Worm (Caenorhabditis elegans): ENCODE results near the gene F44A2.5.
A peak's percentile ranks its signal among the peaks of the same experiment; 100 is the strongest.

F44A2.5 gene

DNA sequence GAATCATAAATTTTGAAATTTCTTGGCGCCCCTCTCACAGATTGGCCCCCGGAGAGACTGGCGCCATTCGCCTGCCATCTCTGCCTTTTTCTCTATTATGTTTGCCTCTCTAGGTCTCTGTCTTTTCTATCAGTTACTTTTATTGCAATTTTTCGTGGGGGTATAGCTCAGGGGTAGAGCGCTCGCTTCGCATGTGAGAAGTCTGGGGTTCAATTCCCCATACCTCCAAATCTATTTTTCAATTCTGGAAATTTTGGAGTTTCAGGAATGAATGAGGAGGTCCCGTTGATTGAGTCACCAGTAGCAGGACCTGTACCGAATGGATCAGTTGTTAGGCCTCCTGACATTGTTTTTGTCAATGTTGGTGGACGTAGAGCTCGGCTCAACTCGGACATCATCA lies 20.6 kb downstream of the F44A2.5 start, which contains the start of gene kvs-3 (continued):
- TF ChIP-seq swsn-7 (tag; optimal IDR thresholded peaks at IDR 0.05), result peak; percentile 30
- peak; percentile 57 for TF ChIP-seq mep-1 (tag; optimal IDR thresholded peaks at IDR 0.05)
- no peak for TF ChIP-seq grh-1 (GFP tag; IDR thresholded peaks at IDR 0.05)
- TF ChIP-seq unc-130 (tag; optimal IDR thresholded peaks at IDR 0.05), result peak; percentile 9
- no peak for TF ChIP-seq lin-13 (GFP tag; optimal IDR thresholded peaks at IDR 0.05)
- no peak for TF ChIP-seq unc-62 (GFP tag; optimal IDR thresholded peaks at IDR 0.05)
- TF ChIP-seq nhr-19 (GFP tag; conservative IDR thresholded peaks at IDR 0.05), result peak; percentile 58
- TF ChIP-seq ets-5 (GFP tag; IDR thresholded peaks at IDR 0.05), result no peak
- no peak for TF ChIP-seq sox-4 (tag; optimal IDR thresholded peaks at IDR 0.05)
- TF ChIP-seq lin-15B (tag; optimal IDR thresholded peaks at IDR 0.05), result no peak
- TF ChIP-seq nhr-47 (tag; optimal IDR thresholded peaks at IDR 0.05), result peak; percentile 55
- no peak for TF ChIP-seq elt-3 (tag; optimal IDR thresholded peaks at IDR 0.05)
- peak; percentile 50 for TF ChIP-seq nhr-20 (tag; optimal IDR thresholded peaks at IDR 0.05)
- TF ChIP-seq fkh-10 (GFP tag; optimal IDR thresholded peaks at IDR 0.05), result no peak
- TF ChIP-seq dsc-1 (tag; optimal IDR thresholded peaks at IDR 0.05), result peak; percentile 36
- TF ChIP-seq egl-27 (tag; optimal IDR thresholded peaks at IDR 0.05), result no peak
- TF ChIP-seq ces-1 (GFP tag; optimal IDR thresholded peaks at IDR 0.05), result no peak
- no peak for TF ChIP-seq ama-1 (optimal IDR thresholded peaks at IDR 0.05)
- TF ChIP-seq hpl-2 (GFP tag; optimal IDR thresholded peaks at IDR 0.05), result no peak
- TF ChIP-seq mdl-1 (tag; optimal IDR thresholded peaks at IDR 0.05), result peak in 1 of 2 experiments; percentile 51
- peak; percentile 48 for TF ChIP-seq rnt-1 (tag; optimal IDR thresholded peaks at IDR 0.05)
- TF ChIP-seq nhr-11 (tag; optimal IDR thresholded peaks at IDR 0.05), result no peak
- no peak for TF ChIP-seq lin-39 (tag; optimal IDR thresholded peaks at IDR 0.05)
- no peak for TF ChIP-seq tlp-1 (tag; optimal IDR thresholded peaks at IDR 0.05)
- no peak for TF ChIP-seq C04F5.9 (tag; optimal IDR thresholded peaks at IDR 0.05)
- TF ChIP-seq nhr-71 (tag; optimal IDR thresholded peaks at IDR 0.05), result peak; percentile 59
- TF ChIP-seq ceh-88 (GFP tag; IDR thresholded peaks at IDR 0.05), result no peak
- no peak for TF ChIP-seq ceh-82 (tag; optimal IDR thresholded peaks at IDR 0.05)
- no peak for TF ChIP-seq mef-2 (tag; optimal IDR thresholded peaks at IDR 0.05)
- no peak for TF ChIP-seq pqm-1 (tag; optimal IDR thresholded peaks at IDR 0.05)
- TF ChIP-seq sptf-1 (tag; optimal IDR thresholded peaks at IDR 0.05), result no peak
- TF ChIP-seq fos-1 (tag; optimal IDR thresholded peaks at IDR 0.05), result peak; percentile 31
- TF ChIP-seq irx-1 (tag; optimal IDR thresholded peaks at IDR 0.05), result peak; percentile 27
- TF ChIP-seq efl-1 (optimal IDR thresholded peaks at IDR 0.05), result peak; percentile 15 to 22
- TF ChIP-seq efl-1 (GFP tag; optimal IDR thresholded peaks at IDR 0.05 in 1 of 2), result peak in 1 of 2 experiments; percentile 93
- no peak for TF ChIP-seq alr-1 (tag; optimal IDR thresholded peaks at IDR 0.05; ENCODE audit: borderline replicate concordance)
- TF ChIP-seq efl-3 (GFP tag; optimal IDR thresholded peaks at IDR 0.05), result no peak
- TF ChIP-seq hlh-4 (tag; optimal IDR thresholded peaks at IDR 0.05), result no peak
- TF ChIP-seq nhr-85 (tag), result peak; percentile 55
- no peak for TF ChIP-seq F16B12.6 (tag; optimal IDR thresholded peaks at IDR 0.05)
- no peak for TF ChIP-seq pag-3 (tag; optimal IDR thresholded peaks at IDR 0.05; ENCODE audit: borderline replicate concordance, insufficient read depth)
- peak in 1 of 2 experiments; percentile 63 for TF ChIP-seq lin-35 (GFP tag; optimal IDR thresholded peaks at IDR 0.05)
- peak; percentile 39 for TF ChIP-seq skn-1 (tag; optimal IDR thresholded peaks at IDR 0.05)
- TF ChIP-seq aha-1 (tag; optimal IDR thresholded peaks at IDR 0.05), result no peak
- TF ChIP-seq aly-2 (tag; optimal IDR thresholded peaks at IDR 0.05), result no peak
- TF ChIP-seq dpl-1 (GFP tag; optimal IDR thresholded peaks at IDR 0.05), result peak in 2 of 3 experiments; percentile 27 to 30
- TF ChIP-seq Y116A8C.19 (tag; optimal IDR thresholded peaks at IDR 0.05; ENCODE audit: borderline replicate concordance), result no peak
- TF ChIP-seq snu-23 (GFP tag; optimal IDR thresholded peaks at IDR 0.05), result peak; percentile 54
- no peak for TF ChIP-seq zag-1 (tag; optimal IDR thresholded peaks at IDR 0.05)
- no peak for TF ChIP-seq pax-3 (tag; optimal IDR thresholded peaks at IDR 0.05)
- TF ChIP-seq lin-14 (GFP tag; optimal IDR thresholded peaks at IDR 0.05), result peak; percentile 34
- TF ChIP-seq egl-13 (tag; optimal IDR thresholded peaks at IDR 0.05), result no peak
- TF ChIP-seq nhr-84 (tag; optimal IDR thresholded peaks at IDR 0.05), result no peak
- no peak for TF ChIP-seq snpc-4 (tag; optimal IDR thresholded peaks at IDR 0.05)
